Worm (Caenorhabditis elegans) whole organism, L1 larva: ENCODE measurements around the gene tes-1.

ENCODE experiments used
- C16A3.4 ChIP-seq: fragments of 150-350 bp; optimal IDR thresholded peaks from 2 replicates; lab custom pipeline; 2014; ENCODE audit warnings: missing biosample characterization, missing genetic modification characterization
- Y116A8C.19 ChIP-seq: sonication (generic microtip); optimal IDR thresholded peaks from 2 replicates; lab custom pipeline; 2016; ENCODE audit warnings: missing compliant biosample characterization, missing genetic modification characterization, borderline replicate concordance
- ama-1 ChIP-seq: fragments of 150-350 bp; optimal IDR thresholded peaks from 2 replicates; lab custom pipeline; 2014
- blmp-1 ChIP-seq: fragments of 150-350 bp; optimal IDR thresholded peaks from 2 replicates; lab custom pipeline; 2014; ENCODE audit warnings: missing biosample characterization, missing genetic modification characterization
- ceh-8 ChIP-seq: fragments of 200-800 bp; sonication (Bioruptor generic); optimal IDR thresholded peaks from 2 replicates; lab custom pipeline; 2018; ENCODE audit warnings: mild to moderate bottlenecking, missing genetic modification characterization, moderate library complexity, missing compliant biosample characterization
- ceh-82 ChIP-seq, 3 experiments: fragments of 150-350 bp in 1 of 3; sonication (generic microtip) in 2 of 3; optimal IDR thresholded peaks; 2 replicates each; lab custom pipeline; 2014 to 2017; ENCODE audit warnings: missing biosample characterization in 3 of 3, missing genetic modification characterization in 3 of 3
- ces-1 ChIP-seq: fragments of 150-350 bp; optimal IDR thresholded peaks from 2 replicates; lab custom pipeline; 2014; ENCODE audit warnings: missing biosample characterization, missing genetic modification reagents, missing genetic modification characterization
- dsc-1 ChIP-seq: sonication (generic microtip); optimal IDR thresholded peaks from 2 replicates; lab custom pipeline; 2016; ENCODE audit warnings: mild to moderate bottlenecking, missing genetic modification characterization, missing compliant biosample characterization
- efl-1 ChIP-seq, 4 experiments: fragments of 150-350 bp; optimal IDR thresholded peaks in 3 of 4; peaks in 1 of 4; 1 replicate in 1 of 4; 2 replicates in 3 of 4; lab custom pipeline; 2014; ENCODE audit warnings: missing biosample characterization in 2 of 4, missing genetic modification characterization in 2 of 4, missing genetic modification reagents in 2 of 4
- efl-3 ChIP-seq: fragments of 200-800 bp; sonication (Bioruptor generic); optimal IDR thresholded peaks from 2 replicates; lab custom pipeline; 2018; ENCODE audit warnings: mild to moderate bottlenecking, missing genetic modification characterization, missing compliant biosample characterization
- elt-2 ChIP-seq: sonication (generic microtip); optimal IDR thresholded peaks from 2 replicates; lab custom pipeline; 2016; ENCODE audit warnings: missing genetic modification characterization, mild to moderate bottlenecking, inconsistent platforms, missing compliant biosample characterization, missing genetic modification reagents
- elt-3 ChIP-seq, 6 experiments: fragments of 150-350 bp in 1 of 6; sonication (generic microtip); optimal IDR thresholded peaks; 2 replicates each; lab custom pipeline; 2017 to 2018; ENCODE audit warnings: missing biosample characterization in 6 of 6, missing genetic modification characterization in 6 of 6, inconsistent platforms in 1 of 6
- fkh-8 ChIP-seq: sonication (generic microtip); optimal IDR thresholded peaks from 2 replicates; lab custom pipeline; 2016; ENCODE audit warnings: mild to moderate bottlenecking, missing genetic modification characterization, missing compliant biosample characterization
- fos-1 ChIP-seq: fragments of 150-350 bp; optimal IDR thresholded peaks from 2 replicates; lab custom pipeline; 2014; ENCODE audit warnings: missing biosample characterization, missing genetic modification characterization
- grh-1 ChIP-seq: fragments of 200-800 bp; sonication (Bioruptor generic); IDR thresholded peaks from 2 replicates; pipeline ENCODE4 v1.3.6; 2022; ENCODE audit warnings: missing genetic modification reagents, missing genetic modification characterization, missing compliant biosample characterization
- hlh-17 ChIP-seq: fragments of 200-800 bp; sonication (Bioruptor generic); optimal IDR thresholded peaks from 2 replicates; lab custom pipeline; 2018; ENCODE audit warnings: missing genetic modification characterization, mild to moderate bottlenecking, missing compliant biosample characterization, moderate library complexity, borderline replicate concordance
- hlh-4 ChIP-seq: sonication (generic microtip); optimal IDR thresholded peaks from 2 replicates; lab custom pipeline; 2016; ENCODE audit warnings: mild to moderate bottlenecking, missing genetic modification characterization, missing compliant biosample characterization
- hpl-2 ChIP-seq: fragments of 150-350 bp; optimal IDR thresholded peaks from 2 replicates; lab custom pipeline; 2014; ENCODE audit warnings: missing biosample characterization, missing genetic modification reagents, missing genetic modification characterization
- irx-1 ChIP-seq: sonication (generic microtip); optimal IDR thresholded peaks from 2 replicates; lab custom pipeline; 2016; ENCODE audit warnings: missing genetic modification characterization, missing compliant biosample characterization
- isw-1 ChIP-seq: fragments of 200-800 bp; sonication (Bioruptor generic); IDR thresholded peaks from 2 replicates; pipeline ENCODE4 v1.3.6; 2022; ENCODE audit warnings: missing genetic modification characterization, missing compliant biosample characterization
- jun-1 ChIP-seq: fragments of 150-350 bp; optimal IDR thresholded peaks from 2 replicates; lab custom pipeline; 2014; ENCODE audit warnings: missing biosample characterization, missing genetic modification reagents, missing genetic modification characterization
- lin-14 ChIP-seq: fragments of 200-800 bp; sonication (Bioruptor generic); optimal IDR thresholded peaks from 2 replicates; lab custom pipeline; 2018; ENCODE audit warnings: mild to moderate bottlenecking, missing genetic modification characterization, moderate library complexity, missing compliant biosample characterization
- lin-15B ChIP-seq: fragments of 150-350 bp; sonication (generic microtip); optimal IDR thresholded peaks from 3 replicates; lab custom pipeline; 2014; ENCODE audit warnings: missing biosample characterization, missing genetic modification characterization
- lin-35 ChIP-seq, 2 experiments: fragments of 150-350 bp; optimal IDR thresholded peaks; 2 replicates each; lab custom pipeline; 2014; ENCODE audit warnings: missing biosample characterization in 2 of 2, missing genetic modification characterization in 2 of 2, missing genetic modification reagents in 2 of 2
- lin-39 ChIP-seq: fragments of 150-350 bp; optimal IDR thresholded peaks from 2 replicates; lab custom pipeline; 2014; ENCODE audit warnings: missing biosample characterization, missing genetic modification reagents, missing genetic modification characterization
- lir-3 ChIP-seq: sonication (generic microtip); optimal IDR thresholded peaks from 2 replicates; lab custom pipeline; 2016; ENCODE audit warnings: mild to moderate bottlenecking, missing genetic modification characterization, moderate library complexity, missing compliant biosample characterization; ENCODE audit not compliant: poor library complexity
- lsy-2 ChIP-seq, 2 experiments: fragments of 150-350 bp; optimal IDR thresholded peaks; 2 replicates each; lab custom pipeline; 2014; ENCODE audit warnings: missing biosample characterization in 2 of 2, missing genetic modification characterization in 2 of 2
- nhr-20 ChIP-seq: sonication (generic microtip); optimal IDR thresholded peaks from 2 replicates; lab custom pipeline; 2016; ENCODE audit warnings: mild to moderate bottlenecking, missing genetic modification characterization, missing compliant biosample characterization
- nhr-237 ChIP-seq: fragments of 150-350 bp; optimal IDR thresholded peaks from 2 replicates; lab custom pipeline; 2014; ENCODE audit warnings: missing biosample characterization, missing genetic modification characterization
- nhr-47 ChIP-seq: sonication (generic microtip); optimal IDR thresholded peaks from 2 replicates; lab custom pipeline; 2016; ENCODE audit warnings: mild to moderate bottlenecking, missing genetic modification characterization, moderate library complexity, missing compliant biosample characterization
- nhr-71 ChIP-seq: sonication (generic microtip); optimal IDR thresholded peaks from 2 replicates; lab custom pipeline; 2016; ENCODE audit warnings: mild to moderate bottlenecking, missing genetic modification characterization, moderate library complexity, missing compliant biosample characterization
- nhr-76 ChIP-seq: sonication (generic microtip); optimal IDR thresholded peaks from 2 replicates; lab custom pipeline; 2017; ENCODE audit warnings: missing biosample characterization, missing genetic modification characterization
- nhr-85 ChIP-seq: sonication (generic microtip); peaks from one replicate; lab custom pipeline; 2016; ENCODE audit warnings: missing genetic modification characterization, inconsistent platforms, missing compliant biosample characterization
- nhr-90 ChIP-seq: sonication (generic microtip); optimal IDR thresholded peaks from 2 replicates; lab custom pipeline; 2016; ENCODE audit warnings: mild to moderate bottlenecking, missing genetic modification characterization, missing compliant biosample characterization; ENCODE audit not compliant: poor library complexity
- pag-3 ChIP-seq: sonication (generic microtip); optimal IDR thresholded peaks from 2 replicates; lab custom pipeline; 2017; ENCODE audit warnings: missing genetic modification characterization, mild to moderate bottlenecking, missing compliant biosample characterization, antibody characterized with exemption, borderline replicate concordance; ENCODE audit not compliant: insufficient read depth
- pax-3 ChIP-seq: fragments of 200-800 bp; sonication (Bioruptor generic); optimal IDR thresholded peaks from 2 replicates; lab custom pipeline; 2018; ENCODE audit warnings: mild to moderate bottlenecking, missing genetic modification characterization, moderate library complexity, missing compliant biosample characterization
- rnt-1 ChIP-seq: sonication (generic microtip); optimal IDR thresholded peaks from 2 replicates; lab custom pipeline; 2016; ENCODE audit warnings: mild to moderate bottlenecking, missing genetic modification characterization, moderate library complexity, missing compliant biosample characterization
- skn-1 ChIP-seq: fragments of 150-350 bp; optimal IDR thresholded peaks from 2 replicates; lab custom pipeline; 2014; ENCODE audit warnings: missing biosample characterization, missing genetic modification characterization
- snu-23 ChIP-seq: sonication (generic microtip); optimal IDR thresholded peaks from 2 replicates; lab custom pipeline; 2016; ENCODE audit warnings: missing genetic modification characterization, missing compliant biosample characterization
- sup-37 ChIP-seq: fragments of 200-800 bp; sonication (Bioruptor generic); optimal IDR thresholded peaks from 2 replicates; lab custom pipeline; 2018; ENCODE audit warnings: mild to moderate bottlenecking, missing genetic modification characterization, missing compliant biosample characterization
- tbx-2 ChIP-seq: sonication (generic microtip); optimal IDR thresholded peaks from 2 replicates; lab custom pipeline; 2016; ENCODE audit warnings: missing genetic modification characterization, missing compliant biosample characterization
- tlp-1 ChIP-seq: fragments of 150-350 bp; optimal IDR thresholded peaks from 2 replicates; lab custom pipeline; 2014; ENCODE audit warnings: missing biosample characterization, missing genetic modification characterization
- unc-130 ChIP-seq: fragments of 150-350 bp; optimal IDR thresholded peaks from 2 replicates; lab custom pipeline; 2017; ENCODE audit warnings: missing biosample characterization, missing genetic modification characterization, inconsistent platforms
- unc-30 ChIP-seq: sonication (generic microtip); optimal IDR thresholded peaks from 2 replicates; lab custom pipeline; 2017; ENCODE audit warnings: missing biosample characterization, missing genetic modification characterization
- vab-15 ChIP-seq: sonication (generic microtip); optimal IDR thresholded peaks from 2 replicates; lab custom pipeline; 2017; ENCODE audit warnings: missing genotype, mild to moderate bottlenecking, missing genetic modification characterization, missing compliant biosample characterization
- ztf-4 ChIP-seq: fragments of 150-350 bp; optimal IDR thresholded peaks from 2 replicates; lab custom pipeline; 2014; ENCODE audit warnings: missing biosample characterization, missing genetic modification characterization

Gene tes-1

DNA sequence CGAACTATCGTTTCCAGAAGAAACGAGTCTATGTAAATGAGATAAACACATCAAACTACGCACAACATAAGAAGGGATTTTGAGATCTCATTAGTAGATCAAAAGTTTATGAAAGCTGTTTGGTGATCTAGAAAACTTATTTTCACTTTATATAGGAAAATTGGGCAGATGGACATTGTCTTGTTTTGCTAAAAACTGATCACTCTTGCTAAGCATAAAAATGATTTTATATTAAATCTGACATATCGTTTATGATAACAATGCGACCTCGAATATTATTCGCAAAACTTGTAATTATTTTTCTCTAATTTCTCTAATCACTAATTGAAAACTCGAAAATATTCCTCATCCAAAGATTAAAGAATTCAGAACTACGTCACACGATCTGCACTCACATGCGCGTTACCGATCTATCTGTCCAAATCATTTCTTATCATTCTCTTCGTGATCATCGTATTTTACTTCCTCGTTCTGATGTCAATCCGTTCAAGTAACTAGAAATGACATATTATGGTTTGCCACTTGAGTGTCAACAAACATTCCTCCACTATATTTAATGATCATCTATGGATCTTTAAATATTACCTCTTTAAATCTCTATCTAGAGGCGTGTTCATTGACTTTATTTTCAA is 18.7 kb upstream of the tes-1 start, which contains the start of gene F55G1.7:
Gene F55G1.7, minus strand, starts transcription at position 51 of the 632 bp plus-strand sequence.
- TF ChIP-seq ceh-8 (GFP tag; lab: Kevin White, UChicago), result no peak
- no peak for TF ChIP-seq lin-39 (tag; lab: Kevin White, UChicago)
- TF ChIP-seq isw-1 (GFP tag; lab: Robert Waterston, UW), result no peak
- peak; percentile 45 for TF ChIP-seq lin-14 (GFP tag; lab: Kevin White, UChicago)
- TF ChIP-seq lin-35 (GFP tag; optimal IDR thresholded peaks at IDR 0.05; lab: Kevin White, UChicago), result peak in 1 of 2 experiments; percentile 35
- no peak for TF ChIP-seq sup-37 (GFP tag; lab: Kevin White, UChicago)
- peak; percentile 54 for TF ChIP-seq nhr-85 (tag; lab: Kevin White, UChicago)
- no peak for TF ChIP-seq lsy-2 (tag; optimal IDR thresholded peaks at IDR 0.05; lab: Kevin White, UChicago)
- no peak for TF ChIP-seq nhr-76
- no peak for TF ChIP-seq ztf-4 (tag; lab: Kevin White, UChicago)
- TF ChIP-seq efl-3 (GFP tag; lab: Kevin White, UChicago), result no peak
- TF ChIP-seq ceh-82 (tag; optimal IDR thresholded peaks at IDR 0.05; lab: Kevin White, UChicago), result no peak
- TF ChIP-seq grh-1 (GFP tag; lab: Robert Waterston, UW), result no peak
- TF ChIP-seq ama-1, result no peak
- TF ChIP-seq fkh-8 (tag; lab: Kevin White, UChicago), result no peak
- no peak for TF ChIP-seq hlh-4 (tag; lab: Kevin White, UChicago)
- TF ChIP-seq nhr-20, result peak; percentile 66
- no peak for TF ChIP-seq vab-15 (tag; lab: Kevin White, UChicago)
- TF ChIP-seq efl-1 (optimal IDR thresholded peaks at IDR 0.05; lab: Kevin White, UChicago), result no peak
- TF ChIP-seq efl-1 (GFP tag; optimal IDR thresholded peaks at IDR 0.05 in 1 of 2; lab: Kevin White, UChicago), result peak in 1 of 2 experiments; percentile 20
- TF ChIP-seq Y116A8C.19 (tag; lab: Kevin White, UChicago), result no peak
- TF ChIP-seq tbx-2, result peak; percentile 56
- TF ChIP-seq tlp-1 (tag; lab: Kevin White, UChicago), result no peak
- no peak for TF ChIP-seq skn-1 (tag; lab: Kevin White, UChicago)
- TF ChIP-seq ces-1, result no peak
- no peak for TF ChIP-seq snu-23 (GFP tag; lab: Kevin White, UChicago)
- TF ChIP-seq pax-3 (tag; lab: Kevin White, UChicago), result no peak
- no peak for TF ChIP-seq lin-15B (tag; lab: Kevin White, UChicago)
- TF ChIP-seq unc-130, result no peak
- TF ChIP-seq elt-2, result no peak
- no peak for TF ChIP-seq unc-30 (tag; lab: Kevin White, UChicago)
- TF ChIP-seq hpl-2 (GFP tag; lab: Kevin White, UChicago), result no peak
- no peak for TF ChIP-seq C16A3.4 (tag; lab: Kevin White, UChicago)
- TF ChIP-seq elt-3 (tag; optimal IDR thresholded peaks at IDR 0.05; lab: Kevin White, UChicago), result peak in 5 of 6 experiments; percentile 13 to 90 (median 29)
- no peak for TF ChIP-seq irx-1 (tag; lab: Kevin White, UChicago)
- TF ChIP-seq rnt-1 (tag; lab: Kevin White, UChicago), result no peak
- TF ChIP-seq blmp-1 (tag; lab: Kevin White, UChicago), result peak; percentile 55
- TF ChIP-seq fos-1, result no peak

ce11 chrIV:7468638-7469037 is 17.4 kb upstream of the tes-1 start:
- TF ChIP-seq unc-30 (tag; lab: Kevin White, UChicago), result no peak
- TF ChIP-seq lin-39 (tag; lab: Kevin White, UChicago), result no peak
- no peak for TF ChIP-seq dsc-1 (tag; lab: Kevin White, UChicago)
- no peak for TF ChIP-seq tbx-2
- no peak for TF ChIP-seq nhr-47
- no peak for TF ChIP-seq skn-1 (tag; lab: Kevin White, UChicago)
- TF ChIP-seq nhr-71 (tag; lab: Kevin White, UChicago), result no peak
- TF ChIP-seq nhr-90 (tag; lab: Kevin White, UChicago), result no peak
- no peak for TF ChIP-seq Y116A8C.19 (tag; lab: Kevin White, UChicago)
- TF ChIP-seq lir-3, result no peak
- no peak for TF ChIP-seq hpl-2 (GFP tag; lab: Kevin White, UChicago)
- TF ChIP-seq pag-3 (tag; lab: Kevin White, UChicago), result no peak
- TF ChIP-seq nhr-85 (tag; lab: Kevin White, UChicago), result no peak
- TF ChIP-seq nhr-237 (tag; lab: Kevin White, UChicago), result no peak
- TF ChIP-seq hlh-17 (GFP tag; lab: Kevin White, UChicago), result no peak
- no peak for TF ChIP-seq elt-2
- TF ChIP-seq vab-15 (tag; lab: Kevin White, UChicago), result no peak
- no peak for TF ChIP-seq ama-1
- no peak for TF ChIP-seq jun-1 (tag; lab: Kevin White, UChicago)
- TF ChIP-seq grh-1 (GFP tag; lab: Robert Waterston, UW), result no peak
